Fruit fly (Drosophila melanogaster): ENCODE measurements around the gene ChLD3.

The ChLD3 gene

dm6 chr2L:16738206-16738900 is at the start of gene ChLD3, which contains the start of gene glu:
Gene ChLD3 (plus strand): TSS chr2L:16738850.
Gene glu (minus strand): TSS chr2L:16738388.
- TF ChIP-seq CG8301 (tag; optimal IDR thresholded peaks at IDR 0.05) (no peak), Ets98B (GFP tag; IDR thresholded peaks at IDR 0.05) (no peak; the same call in 1 of the 2 replicates), Pif1B (GFP tag; optimal IDR thresholded peaks at IDR 0.05) (no peak), fd96Ca (GFP tag; IDR thresholded peaks at IDR 0.05) (no peak), CG17806 (tag; optimal IDR thresholded peaks at IDR 0.05) (no peak), Pif1A (GFP tag; optimal IDR thresholded peaks at IDR 0.05) (no peak), CG12605 (GFP tag; IDR thresholded peaks at IDR 0.05) (no peak), D1 (tag; optimal IDR thresholded peaks at IDR 0.05) (no peak)

dm6 chr2L:16689800-16690618 is 48.6 kb upstream of the ChLD3 start:
- TF ChIP-seq rn (GFP tag; IDR thresholded peaks at IDR 0.05): no peak
- TF ChIP-seq Pif1A (GFP tag; optimal IDR thresholded peaks at IDR 0.05): peak; percentile 61
- TF ChIP-seq CG17806 (tag; optimal IDR thresholded peaks at IDR 0.05): no peak
- peak; percentile 55 for TF ChIP-seq CG9948 (tag; optimal IDR thresholded peaks at IDR 0.05)
- no peak for TF ChIP-seq CG13204 (GFP tag; optimal IDR thresholded peaks at IDR 0.05)
- TF ChIP-seq CG32121 (GFP tag; IDR thresholded peaks at IDR 0.05): no peak
- TF ChIP-seq Ets98B (GFP tag; IDR thresholded peaks at IDR 0.05): no peak
- peak; percentile 8 for TF ChIP-seq Pif1B (GFP tag; optimal IDR thresholded peaks at IDR 0.05)
- no peak; the same call in 1 of the 2 replicates for TF ChIP-seq CG12605 (GFP tag; IDR thresholded peaks at IDR 0.05)
- TF ChIP-seq Snoo (tag; optimal IDR thresholded peaks at IDR 0.05): peak; percentile 34
- TF ChIP-seq CG14655 (GFP tag; optimal IDR thresholded peaks at IDR 0.05): peak; percentile 44
- TF ChIP-seq CG8159 (tag; optimal IDR thresholded peaks at IDR 0.05): peak; percentile 20
- TF ChIP-seq CG8301 (tag; optimal IDR thresholded peaks at IDR 0.05): peak; percentile 22
- TF ChIP-seq CG34367 (tag; optimal IDR thresholded peaks at IDR 0.05): peak; percentile 38
- TF ChIP-seq CG10348 (GFP tag; IDR thresholded peaks at IDR 0.05): no peak
- TF ChIP-seq gl (tag; optimal IDR thresholded peaks at IDR 0.05): no peak
- peak; percentile 57 for TF ChIP-seq CG15710 (tag; optimal IDR thresholded peaks at IDR 0.05)
- TF ChIP-seq EcR (GFP tag; optimal IDR thresholded peaks at IDR 0.05): no peak
- no peak for TF ChIP-seq CG4496 (GFP tag; IDR thresholded peaks at IDR 0.05)
- TF ChIP-seq fd96Ca (GFP tag; IDR thresholded peaks at IDR 0.05): 0 out of 3 replicates have a peak, but pooled peaks have one; percentile 59
- no peak for TF ChIP-seq D1 (tag; optimal IDR thresholded peaks at IDR 0.05)

dm6 chr2L:16690619-16690908 is 48.1 kb upstream of the ChLD3 start:
- TF ChIP-seq CG34367 (tag; optimal IDR thresholded peaks at IDR 0.05): no peak
- no peak for TF ChIP-seq EcR (GFP tag; optimal IDR thresholded peaks at IDR 0.05)
- TF ChIP-seq D1 (tag; optimal IDR thresholded peaks at IDR 0.05): no peak
- TF ChIP-seq CG8301 (tag; optimal IDR thresholded peaks at IDR 0.05): no peak
- TF ChIP-seq CG4496 (GFP tag; IDR thresholded peaks at IDR 0.05): no peak
- no peak for TF ChIP-seq CG32121 (GFP tag; IDR thresholded peaks at IDR 0.05)

dm6 chr2L:16703008-16703510 is 35.6 kb upstream of the ChLD3 start:
- TF ChIP-seq gl (tag; optimal IDR thresholded peaks at IDR 0.05): no peak
- TF ChIP-seq CG8159 (tag; optimal IDR thresholded peaks at IDR 0.05): no peak

- TF ChIP-seq CG15710 (tag; optimal IDR thresholded peaks at IDR 0.05) (peak; percentile 50), CG4496 (GFP tag; IDR thresholded peaks at IDR 0.05) (no peak), Pif1A (GFP tag; optimal IDR thresholded peaks at IDR 0.05) (peak; percentile 60), Snoo (tag; optimal IDR thresholded peaks at IDR 0.05) (peak; percentile 37), Pif1B (GFP tag; optimal IDR thresholded peaks at IDR 0.05) (peak; percentile 43), EcR (GFP tag; optimal IDR thresholded peaks at IDR 0.05) (no peak)
Observed at dm6 chr2L:16703753-16704152, 34.9 kb upstream of the ChLD3 start.

- TF ChIP-seq Snoo (tag; optimal IDR thresholded peaks at IDR 0.05) (no peak), Pif1B (GFP tag; optimal IDR thresholded peaks at IDR 0.05) (no peak), CG15710 (tag; optimal IDR thresholded peaks at IDR 0.05) (no peak)
Observed at dm6 chr2L:16706882-16707775, 31.5 kb upstream of the ChLD3 start.
